Fruit fly (Drosophila melanogaster): ENCODE data around the gene CG33116.
A peak's percentile ranks its signal among the peaks of the same experiment; 100 is the strongest.

The CG33116 gene

DNA sequence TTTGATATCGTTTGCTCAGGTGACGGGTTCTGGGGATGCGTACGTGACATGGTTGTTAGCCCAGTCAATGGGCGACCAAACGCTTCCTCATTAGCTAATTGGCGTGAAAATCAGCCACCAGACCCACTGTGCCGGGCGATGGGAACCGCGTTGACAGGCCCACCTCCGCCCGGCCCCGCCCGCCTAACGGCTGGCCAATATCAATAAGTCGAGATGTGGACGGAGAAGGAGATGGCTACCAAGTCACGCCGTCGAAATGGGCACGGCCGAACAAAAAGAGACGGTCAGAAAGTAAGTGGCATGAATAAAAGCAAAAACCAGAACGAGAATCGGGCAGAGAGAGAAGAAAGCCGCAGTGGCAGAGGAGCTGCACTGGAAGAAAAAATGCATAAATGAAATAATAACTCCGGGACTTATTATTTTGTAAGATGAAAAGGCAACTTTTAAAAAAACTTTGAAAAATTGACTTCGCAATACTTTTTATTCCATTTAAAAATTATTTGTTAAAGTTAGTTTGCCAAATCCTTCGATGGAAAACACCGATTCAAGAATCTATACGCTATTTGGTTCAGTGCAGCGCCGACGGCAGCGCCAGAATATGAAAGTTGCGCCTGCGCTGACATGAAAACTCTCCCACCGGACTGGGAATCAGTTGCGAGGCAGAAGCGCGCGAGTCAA is 4.6 kb downstream of the CG33116 start, which contains the start of gene CG13082 (continued):
- TF ChIP-seq pzg (GFP tag; optimal IDR thresholded peaks at IDR 0.05) = no peak
- TF ChIP-seq CHES-1-like (GFP tag; optimal IDR thresholded peaks at IDR 0.05) = no peak
- TF ChIP-seq odd (GFP tag; optimal IDR thresholded peaks at IDR 0.05) = no peak
- peak; percentile 6 for TF ChIP-seq Mad (GFP tag; optimal IDR thresholded peaks at IDR 0.05)
- TF ChIP-seq CG3726 (GFP tag; IDR thresholded peaks at IDR 0.05) = no peak
- TF ChIP-seq CG17361 (GFP tag; IDR thresholded peaks at IDR 0.05) = peak; percentile 77
- TF ChIP-seq CG14860 (GFP tag; IDR thresholded peaks at IDR 0.05; ENCODE audit: partially characterized antibody) = no peak
- TF ChIP-seq CG34422 (GFP tag; IDR thresholded peaks at IDR 0.05) = no peak
- no peak for TF ChIP-seq chm (GFP tag; IDR thresholded peaks at IDR 0.05)
- TF ChIP-seq CG14965 (GFP tag; optimal IDR thresholded peaks at IDR 0.05; ENCODE audit: borderline replicate concordance) = no peak
- peak; percentile 20 for TF ChIP-seq Jarid2 (GFP tag; optimal IDR thresholded peaks at IDR 0.05)
- no peak for TF ChIP-seq D (optimal IDR thresholded peaks at IDR 0.05)
- peak; percentile 75 for TF ChIP-seq D (GFP tag; optimal IDR thresholded peaks at IDR 0.05)
- TF ChIP-seq CG33557 (GFP tag; optimal IDR thresholded peaks at IDR 0.05) = peak; percentile 57
- TF ChIP-seq CG6272 (GFP tag; IDR thresholded peaks at IDR 0.05) = no peak
- TF ChIP-seq bsh (GFP tag; optimal IDR thresholded peaks at IDR 0.05) = peak; percentile 77 to 90
- TF ChIP-seq CG8290 (GFP tag; optimal IDR thresholded peaks at IDR 0.05) = peak; percentile 26
- TF ChIP-seq CG8290 (tag; optimal IDR thresholded peaks at IDR 0.05) = no peak
- TF ChIP-seq mam (GFP tag; optimal IDR thresholded peaks at IDR 0.05) = no peak
- TF ChIP-seq Sox100B (GFP tag; optimal IDR thresholded peaks at IDR 0.05) = peak; percentile 48
- TF ChIP-seq CG6175 (GFP tag; IDR thresholded peaks at IDR 0.05) = no peak
- no peak for TF ChIP-seq abd-A (tag; optimal IDR thresholded peaks at IDR 0.05)
- peak; percentile 16 for TF ChIP-seq CG9437 (GFP tag; optimal IDR thresholded peaks at IDR 0.05)
- TF ChIP-seq Sry-δ (GFP tag; optimal IDR thresholded peaks at IDR 0.05) = no peak
- TF ChIP-seq az2 (GFP tag; optimal IDR thresholded peaks at IDR 0.05) = peak; percentile 53
- peak; percentile 54 for TF ChIP-seq dmrt99B (tag; optimal IDR thresholded peaks at IDR 0.05)
- TF ChIP-seq Kr (GFP tag; optimal IDR thresholded peaks at IDR 0.05) = no peak
- TF ChIP-seq MESR4 (GFP tag; optimal IDR thresholded peaks at IDR 0.05) = no peak
- TF ChIP-seq pfk (GFP tag; optimal IDR thresholded peaks at IDR 0.05) = no peak
- TF ChIP-seq ash1 (GFP tag; optimal IDR thresholded peaks at IDR 0.05) = no peak
- no peak for TF ChIP-seq sc (optimal IDR thresholded peaks at IDR 0.05)
- peak; percentile 61 for TF ChIP-seq sc (GFP tag; optimal IDR thresholded peaks at IDR 0.05)
- TF ChIP-seq CG7271 (tag; optimal IDR thresholded peaks at IDR 0.05) = no peak
- TF ChIP-seq CG4282 (GFP tag; optimal IDR thresholded peaks at IDR 0.05) = no peak
- no peak for TF ChIP-seq CG3847 (GFP tag; IDR thresholded peaks at IDR 0.05)
- peak; percentile 52 for TF ChIP-seq tin (GFP tag; optimal IDR thresholded peaks at IDR 0.05)
- peak; percentile 42; the same call in 1 of the 2 replicates for TF ChIP-seq sisA (GFP tag; IDR thresholded peaks at IDR 0.05)
- TF ChIP-seq Mrtf (GFP tag; IDR thresholded peaks at IDR 0.05) = no peak
- TF ChIP-seq CG13287 (GFP tag; IDR thresholded peaks at IDR 0.05; ENCODE audit: partially characterized antibody) = no peak
- TF ChIP-seq CG9215 (GFP tag; IDR thresholded peaks at IDR 0.05) = no peak
- peak; percentile 64 for TF ChIP-seq CG11504 (tag; optimal IDR thresholded peaks at IDR 0.05)
- no peak for TF ChIP-seq Doc2 (GFP tag; IDR thresholded peaks at IDR 0.05)
- no peak for TF ChIP-seq CG15514 (GFP tag; optimal IDR thresholded peaks at IDR 0.05)
- peak; percentile 76 for TF ChIP-seq CG6254 (GFP tag; optimal IDR thresholded peaks at IDR 0.05)
- no peak for TF ChIP-seq CG10147 (GFP tag; optimal IDR thresholded peaks at IDR 0.05)
- TF ChIP-seq NK7.1 (GFP tag; optimal IDR thresholded peaks at IDR 0.05) = no peak
- TF ChIP-seq gce (GFP tag; IDR thresholded peaks at IDR 0.05) = no peak
- TF ChIP-seq CG12391 (tag; optimal IDR thresholded peaks at IDR 0.05) = peak; percentile 55
- TF ChIP-seq Trl (optimal IDR thresholded peaks at IDR 0.05) = no peak
- no peak for TF ChIP-seq Trl (GFP tag; optimal IDR thresholded peaks at IDR 0.05)
- no peak for TF ChIP-seq CG7987 (GFP tag; optimal IDR thresholded peaks at IDR 0.05)
